Fruit fly (Drosophila melanogaster): Measurements from ENCODE around the gene wac.

wac gene

dm6 chr3L:224004-224951 lies 33.7 kb upstream of the wac start (continued):
- TF ChIP-seq CG33557 (GFP tag; optimal IDR thresholded peaks at IDR 0.05) (no peak), Fer1 (GFP tag; optimal IDR thresholded peaks at IDR 0.05) (no peak), sim (GFP tag; IDR thresholded peaks at IDR 0.05) (peak; percentile 51; the same call in 1 of the 2 replicates), Optix (GFP tag; IDR thresholded peaks at IDR 0.05) (peak; percentile 48; the same call in 1 of the 3 replicates), CG32532 (GFP tag; IDR thresholded peaks at IDR 0.05) (peak; percentile 32; the same call in 1 of the 2 replicates), CG5953 (GFP tag; IDR thresholded peaks at IDR 0.05) (peak; percentile 55; the same call in 1 of the 2 replicates), gcm2 (GFP tag; optimal IDR thresholded peaks at IDR 0.05) (no peak), Stat92E (GFP tag; optimal IDR thresholded peaks at IDR 0.05) (peak in 1 of 3 experiments; percentile 10), ftz-f1 (GFP tag; optimal IDR thresholded peaks at IDR 0.05) (peak; percentile 89), ab (GFP tag; optimal IDR thresholded peaks at IDR 0.05) (no peak), pho (GFP tag; optimal IDR thresholded peaks at IDR 0.05) (peak; percentile 34), CG16815 (GFP tag; optimal IDR thresholded peaks at IDR 0.05) (no peak), salm (tag; optimal IDR thresholded peaks at IDR 0.05) (peak; percentile 3), CG13123 (GFP tag; optimal IDR thresholded peaks at IDR 0.05) (no peak), CG7987 (GFP tag; optimal IDR thresholded peaks at IDR 0.05) (peak; percentile 43), Hmr (GFP tag; optimal IDR thresholded peaks at IDR 0.05) (peak; percentile 49), CG17612 (GFP tag; IDR thresholded peaks at IDR 0.05) (no peak), CG12104 (GFP tag; optimal IDR thresholded peaks at IDR 0.05) (no peak), D19B (GFP tag; optimal IDR thresholded peaks at IDR 0.05) (no peak), tna (GFP tag; IDR thresholded peaks at IDR 0.05; ENCODE audit: partially characterized antibody) (0 out of 2 replicates have a peak, but pooled peaks have one; percentile 11), CG7556 (GFP tag; optimal IDR thresholded peaks at IDR 0.05) (no peak), HmgZ (tag; optimal IDR thresholded peaks at IDR 0.05) (peak; percentile 2), crp (GFP tag; optimal IDR thresholded peaks at IDR 0.05) (peak in 1 of 2 experiments; percentile 46), da (GFP tag; optimal IDR thresholded peaks at IDR 0.05) (no peak), CG32767 (GFP tag; IDR thresholded peaks at IDR 0.05) (peak; percentile 91), Med (GFP tag) (peak; percentile 85), Atf3 (GFP tag; optimal IDR thresholded peaks at IDR 0.05) (peak; percentile 1), CG3995 (GFP tag; optimal IDR thresholded peaks at IDR 0.05) (no peak), CG1602 (GFP tag; optimal IDR thresholded peaks at IDR 0.05) (no peak), CG15696 (tag; optimal IDR thresholded peaks at IDR 0.05) (no peak), pum (GFP tag; optimal IDR thresholded peaks at IDR 0.05) (no peak), CG4404 (GFP tag; IDR thresholded peaks at IDR 0.05) (no peak), jing (GFP tag; optimal IDR thresholded peaks at IDR 0.05) (no peak), insv (GFP tag; optimal IDR thresholded peaks at IDR 0.05) (peak in 1 of 2 experiments; percentile 11), CG13624 (GFP tag; optimal IDR thresholded peaks at IDR 0.05) (peak; percentile 83), CG15073 (GFP tag; optimal IDR thresholded peaks at IDR 0.05) (no peak), Spps (tag; optimal IDR thresholded peaks at IDR 0.05) (no peak), Jarid2 (GFP tag; optimal IDR thresholded peaks at IDR 0.05) (peak; percentile 73), btn (GFP tag; optimal IDR thresholded peaks at IDR 0.05) (no peak), CG18599 (GFP tag; optimal IDR thresholded peaks at IDR 0.05) (peak; percentile 28), MTF-1 (GFP tag; optimal IDR thresholded peaks at IDR 0.05; ENCODE audit: borderline replicate concordance) (peak; percentile 57), Drgx (GFP tag; IDR thresholded peaks at IDR 0.05) (peak; percentile 37; the same call in 1 of the 2 replicates), CG2116 (GFP tag; optimal IDR thresholded peaks at IDR 0.05) (no peak), CG11247 (GFP tag; IDR thresholded peaks at IDR 0.05) (peak; percentile 51; the same call in 1 of the 2 replicates), CG10321 (GFP tag; IDR thresholded peaks at IDR 0.05) (peak; percentile 96), lilli (GFP tag; optimal IDR thresholded peaks at IDR 0.05) (peak; percentile 78), ranshi (GFP tag; IDR thresholded peaks at IDR 0.05) (peak; percentile 63), Dip3 (GFP tag; optimal IDR thresholded peaks at IDR 0.05) (no peak)

All from whole organism, embryonic.